Worm (Caenorhabditis elegans) whole organism, L3 larva: Measurements from ENCODE around the gene W08E12.7.
A peak's percentile ranks its signal among the peaks of the same experiment; 100 is the strongest.

Experiments
- R02D3.7 ChIP-seq: fragments of 150-350 bp; optimal IDR thresholded peaks from 2 replicates; lab custom pipeline; 2014; ENCODE audit warnings: missing biosample characterization, missing genetic modification characterization
- ZK546.5 ChIP-seq: sonication (generic microtip); optimal IDR thresholded peaks from 2 replicates; lab custom pipeline; 2017; ENCODE audit warnings: missing biosample characterization, missing genetic modification characterization
- ama-1 ChIP-seq: fragments of 150-350 bp; optimal IDR thresholded peaks from 2 replicates; lab custom pipeline; 2018
- ceh-16 ChIP-seq: sonication (generic microtip); optimal IDR thresholded peaks from 2 replicates; lab custom pipeline; 2017; ENCODE audit warnings: missing biosample characterization, missing genetic modification characterization
- ceh-82 ChIP-seq: fragments of 150-350 bp; optimal IDR thresholded peaks from 2 replicates; lab custom pipeline; 2014; ENCODE audit warnings: missing biosample characterization, missing genetic modification characterization
- ceh-9 ChIP-seq: sonication (generic microtip); optimal IDR thresholded peaks from 2 replicates; lab custom pipeline; 2018; ENCODE audit warnings: missing biosample characterization, missing genetic modification characterization
- daf-12 ChIP-seq: fragments of 150-350 bp; optimal IDR thresholded peaks from 2 replicates; lab custom pipeline; 2014; ENCODE audit warnings: missing biosample characterization, missing genetic modification reagents, missing genetic modification characterization
- egl-27 ChIP-seq: sonication (generic microtip); optimal IDR thresholded peaks from 4 replicates; lab custom pipeline; 2017; ENCODE audit warnings: missing biosample characterization, missing genetic modification reagents, missing genetic modification characterization
- egl-5 ChIP-seq: fragments of 150-350 bp; optimal IDR thresholded peaks from 2 replicates; lab custom pipeline; 2017; ENCODE audit warnings: missing biosample characterization, missing genetic modification reagents, missing genetic modification characterization, inconsistent platforms
- elt-1 ChIP-seq: fragments of 150-350 bp; optimal IDR thresholded peaks from 2 replicates; lab custom pipeline; 2014; ENCODE audit warnings: missing biosample characterization, missing genetic modification characterization
- elt-2 ChIP-seq: sonication (generic microtip); optimal IDR thresholded peaks from 2 replicates; lab custom pipeline; 2016; ENCODE audit warnings: missing genetic modification reagents, mild to moderate bottlenecking, missing genetic modification characterization, missing compliant biosample characterization
- eor-1 ChIP-seq, 2 experiments: fragments of 150-350 bp; optimal IDR thresholded peaks; 2 replicates each; lab custom pipeline; 2014 to 2018; ENCODE audit warnings: missing biosample characterization in 2 of 2, missing genetic modification characterization in 2 of 2
- fkh-2 ChIP-seq: fragments of 150-350 bp; optimal IDR thresholded peaks from 2 replicates; lab custom pipeline; 2014; ENCODE audit warnings: missing biosample characterization, missing genetic modification reagents, missing genetic modification characterization
- lsy-12 ChIP-seq: sonication (generic microtip); optimal IDR thresholded peaks from 2 replicates; lab custom pipeline; 2016; ENCODE audit warnings: mild to moderate bottlenecking, missing genetic modification characterization, missing compliant biosample characterization
- mdl-1 ChIP-seq: fragments of 150-350 bp; optimal IDR thresholded peaks from 2 replicates; lab custom pipeline; 2014; ENCODE audit warnings: missing biosample characterization, missing genetic modification characterization
- nfya-1 ChIP-seq: sonication (generic microtip); optimal IDR thresholded peaks from 2 replicates; lab custom pipeline; 2017; ENCODE audit warnings: missing genetic modification characterization, mild to moderate bottlenecking, missing compliant biosample characterization, antibody characterized with exemption, moderate library complexity; ENCODE audit not compliant: insufficient read depth
- nhr-12 ChIP-seq: fragments of 150-350 bp; optimal IDR thresholded peaks from 2 replicates; lab custom pipeline; 2014; ENCODE audit warnings: missing biosample characterization, missing genetic modification characterization
- nhr-23 ChIP-seq: fragments of 150-350 bp; optimal IDR thresholded peaks from 2 replicates; lab custom pipeline; 2014; ENCODE audit warnings: missing biosample characterization, missing genetic modification reagents, missing genetic modification characterization
- nhr-237 ChIP-seq: fragments of 150-350 bp; optimal IDR thresholded peaks from 2 replicates; lab custom pipeline; 2014; ENCODE audit warnings: missing biosample characterization, missing genetic modification characterization
- nhr-43 ChIP-seq: sonication (generic microtip); optimal IDR thresholded peaks from 2 replicates; lab custom pipeline; 2016; ENCODE audit warnings: mild to moderate bottlenecking, missing genetic modification characterization, missing compliant biosample characterization; ENCODE audit not compliant: poor library complexity, severe bottlenecking
- nhr-67 ChIP-seq: fragments of 150-350 bp; optimal IDR thresholded peaks from 2 replicates; lab custom pipeline; 2014; ENCODE audit warnings: missing biosample characterization, missing genetic modification characterization
- nhr-76 ChIP-seq: fragments of 150-350 bp; sonication (generic microtip); optimal IDR thresholded peaks from 5 replicates; lab custom pipeline; 2014; ENCODE audit warnings: missing biosample characterization, missing genetic modification characterization
- nhr-77 ChIP-seq: fragments of 150-350 bp; optimal IDR thresholded peaks from 2 replicates; lab custom pipeline; 2014; ENCODE audit warnings: missing biosample characterization, missing genetic modification characterization
- pqm-1 ChIP-seq: fragments of 150-350 bp; optimal IDR thresholded peaks from 2 replicates; lab custom pipeline; 2017; ENCODE audit warnings: missing biosample characterization, missing genetic modification characterization, inconsistent platforms
- sea-2 ChIP-seq: fragments of 150-350 bp; sonication (generic microtip); optimal IDR thresholded peaks from 4 replicates; lab custom pipeline; 2014; ENCODE audit warnings: missing biosample characterization, missing genetic modification reagents, missing genetic modification characterization
- skn-1 ChIP-seq: fragments of 150-350 bp; optimal IDR thresholded peaks from 2 replicates; lab custom pipeline; 2014; ENCODE audit warnings: missing biosample characterization, missing genetic modification characterization
- unc-62 ChIP-seq: fragments of 150-350 bp; sonication (generic microtip); optimal IDR thresholded peaks from 4 replicates; lab custom pipeline; 2014; ENCODE audit warnings: missing biosample characterization, missing genetic modification reagents, missing genetic modification characterization
- ztf-11 ChIP-seq: fragments of 150-350 bp; optimal IDR thresholded peaks from 2 replicates; lab custom pipeline; 2014; ENCODE audit warnings: missing biosample characterization, missing genetic modification characterization
- ztf-4 ChIP-seq: fragments of 150-350 bp; optimal IDR thresholded peaks from 2 replicates; lab custom pipeline; 2014; ENCODE audit warnings: missing biosample characterization, missing genetic modification characterization

The W08E12.7 gene

ce11 chrIV:3258528-3258927 is 36.4 kb upstream of the W08E12.7 start, which contains the start of gene T26C12.1:
Gene T26C12.1, plus strand, starts transcription at chrIV:3258910.
- TF ChIP-seq pqm-1 (peak; percentile 76), skn-1 (tag; lab: Kevin White, UChicago) (no peak), nhr-67 (tag; lab: Kevin White, UChicago) (no peak), ceh-16 (no peak), mdl-1 (no peak), elt-1 (no peak), unc-62 (GFP tag; lab: Kevin White, UChicago) (no peak), sea-2 (GFP tag; lab: Kevin White, UChicago) (no peak), elt-2 (tag; lab: Kevin White, UChicago) (peak; percentile 78)

ce11 chrIV:3260216-3260615 is 34.7 kb upstream of the W08E12.7 start:
- TF ChIP-seq nfya-1 (tag; lab: Kevin White, UChicago): no peak
- TF ChIP-seq unc-62 (GFP tag; lab: Kevin White, UChicago): no peak
- no peak for TF ChIP-seq fkh-2 (tag; lab: Kevin White, UChicago)
- no peak for TF ChIP-seq pqm-1
- TF ChIP-seq ama-1 (lab: Kevin White, UChicago): no peak
- TF ChIP-seq ztf-11: no peak
- no peak for TF ChIP-seq egl-5 (tag; lab: Kevin White, UChicago)
- TF ChIP-seq ceh-16: no peak
- no peak for TF ChIP-seq nhr-43 (tag; lab: Kevin White, UChicago)
- no peak for TF ChIP-seq nhr-12 (tag; lab: Kevin White, UChicago)
- no peak for TF ChIP-seq lsy-12 (tag; lab: Kevin White, UChicago)
- no peak for TF ChIP-seq R02D3.7
- no peak for TF ChIP-seq elt-2 (tag; lab: Kevin White, UChicago)
- TF ChIP-seq sea-2 (GFP tag; lab: Kevin White, UChicago): no peak
- TF ChIP-seq ceh-9 (tag; lab: Kevin White, UChicago): no peak

ce11 chrIV:3261761-3262160 is 33.2 kb upstream of the W08E12.7 start:
- TF ChIP-seq nhr-237 (tag; lab: Kevin White, UChicago) (no peak), nfya-1 (tag; lab: Kevin White, UChicago) (peak; percentile 93)
- TF ChIP-seq, all 47 proteins: peak for 1

- TF ChIP-seq elt-1 (no peak), ceh-82 (tag; lab: Kevin White, UChicago) (no peak), daf-12 (tag; lab: Kevin White, UChicago) (no peak), ZK546.5 (tag; lab: Kevin White, UChicago) (no peak), nhr-76 (no peak), elt-2 (tag; lab: Kevin White, UChicago) (no peak), lsy-12 (tag; lab: Kevin White, UChicago) (no peak), ztf-11 (no peak), nhr-77 (tag; lab: Kevin White, UChicago) (no peak), egl-27 (no peak), fkh-2 (tag; lab: Kevin White, UChicago) (no peak), unc-62 (GFP tag; lab: Kevin White, UChicago) (no peak)
Measured at ce11 chrIV:3265657-3266056, 29.3 kb upstream of the W08E12.7 start, which contains the start of gene T26C12.2. Gene T26C12.2, minus strand, starts transcription at chrIV:3265757.

ce11 chrIV:3266841-3267240 is 28.1 kb upstream of the W08E12.7 start:
- TF ChIP-seq nhr-23 (tag; lab: Kevin White, UChicago) (no peak), ztf-4 (tag; lab: Kevin White, UChicago) (no peak), eor-1 (tag; optimal IDR thresholded peaks at IDR 0.05; lab: Kevin White, UChicago) (no peak), ceh-9 (tag; lab: Kevin White, UChicago) (no peak)

ce11 chrIV:3267581-3267980 is 27.4 kb upstream of the W08E12.7 start, which contains the start of gene clec-173:
Gene clec-173, minus strand, starts transcription at chrIV:3267681.
- no peak for TF ChIP-seq ZK546.5 (tag; lab: Kevin White, UChicago)

- TF ChIP-seq ZK546.5 (tag; lab: Kevin White, UChicago) (no peak), mdl-1 (no peak), nhr-23 (tag; lab: Kevin White, UChicago) (no peak)
Measured at ce11 chrIV:3271342-3271741, 23.6 kb upstream of the W08E12.7 start.
